Fruit fly (Drosophila melanogaster) whole organism, adult: Measurements from ENCODE around the gene ohgt.

Experiments used
- CG11617 ChIP-seq: fragments of 200-800 bp; sonication (Bioruptor generic); optimal IDR thresholded peaks from 2 replicates; lab custom pipeline; 2017; ENCODE audit warnings: mild to moderate bottlenecking, missing biosample characterization, missing genetic modification reagents, missing genetic modification characterization
- CG12768 ChIP-seq: fragments of 200-800 bp; sonication (Bioruptor generic); optimal IDR thresholded peaks from 2 replicates; lab custom pipeline; 2017; ENCODE audit warnings: missing biosample characterization, missing genetic modification characterization, mild to moderate bottlenecking, moderate library complexity, missing genetic modification reagents
- CG14711 ChIP-seq: fragments of 200-800 bp; sonication (Bioruptor generic); optimal IDR thresholded peaks from 2 replicates; lab custom pipeline; 2018; ENCODE audit warnings: missing biosample characterization, mild to moderate bottlenecking, missing genetic modification characterization, moderate library complexity
- CG1620 ChIP-seq: fragments of 200-800 bp; sonication (Bioruptor generic); optimal IDR thresholded peaks from 2 replicates; lab custom pipeline; 2016; ENCODE audit warnings: missing biosample characterization, missing genetic modification characterization
- CG33017 ChIP-seq: fragments of 200-800 bp; sonication (Bioruptor generic); optimal IDR thresholded peaks from 2 replicates; lab custom pipeline; 2018; ENCODE audit warnings: missing biosample characterization, mild to moderate bottlenecking, missing genetic modification characterization, moderate library complexity
- CG5204 ChIP-seq: fragments of 200-800 bp; sonication (Bioruptor generic); optimal IDR thresholded peaks from 2 replicates; lab custom pipeline; 2016; ENCODE audit warnings: missing biosample characterization, missing genetic modification characterization
- CG7045 ChIP-seq: fragments of 200-800 bp; sonication (Bioruptor generic); optimal IDR thresholded peaks from 2 replicates; lab custom pipeline; 2017; ENCODE audit warnings: missing biosample characterization, mild to moderate bottlenecking, missing genetic modification characterization
- CG7101 ChIP-seq: fragments of 200-800 bp; sonication (Bioruptor generic); optimal IDR thresholded peaks from 2 replicates; lab custom pipeline; 2018; ENCODE audit warnings: missing biosample characterization, mild to moderate bottlenecking, missing genetic modification characterization, moderate library complexity
- Clk ChIP-seq: fragments of 200-800 bp; sonication (Bioruptor generic); optimal IDR thresholded peaks from 2 replicates; lab custom pipeline; 2017; ENCODE audit warnings: missing biosample characterization, missing genetic modification characterization
- Crg-1 ChIP-seq: fragments of 200-800 bp; sonication (Bioruptor generic); optimal IDR thresholded peaks from 2 replicates; lab custom pipeline; 2016; ENCODE audit warnings: missing biosample characterization, missing genetic modification characterization
- Hr96 ChIP-seq: fragments of 200-800 bp; sonication (Bioruptor generic); optimal IDR thresholded peaks from 2 replicates; lab custom pipeline; 2016; ENCODE audit warnings: missing biosample characterization, missing genetic modification characterization
- Mnt ChIP-seq: fragments of 200-800 bp; sonication (Bioruptor generic); optimal IDR thresholded peaks from 2 replicates; lab custom pipeline; 2016; ENCODE audit warnings: missing biosample characterization, mild to moderate bottlenecking, missing genetic modification characterization
- bab1 ChIP-seq: fragments of 200-800 bp; sonication (Bioruptor generic); optimal IDR thresholded peaks from 3 replicates; lab custom pipeline; 2019; ENCODE audit warnings: missing biosample characterization, mild to moderate bottlenecking, missing genetic modification characterization, moderate library complexity
- cic ChIP-seq: fragments of 200-800 bp; sonication (Bioruptor generic); optimal IDR thresholded peaks from 2 replicates; lab custom pipeline; 2017; ENCODE audit warnings: missing biosample characterization, mild to moderate bottlenecking, missing genetic modification characterization, moderate library complexity
- cnc ChIP-seq, 2 experiments: fragments of >200 bp; optimal IDR thresholded peaks; 2 replicates each; lab custom pipeline; 2017
- kay ChIP-seq: fragments of 200-800 bp; sonication (Bioruptor generic); peaks from one replicate; lab custom pipeline; 2016; ENCODE audit warnings: missing biosample characterization, missing genetic modification characterization, borderline replicate concordance
- ovo ChIP-seq: fragments of 200-800 bp; sonication (Bioruptor generic); optimal IDR thresholded peaks from 2 replicates; lab custom pipeline; 2016; ENCODE audit warnings: missing biosample characterization, missing genetic modification characterization
- pad ChIP-seq: fragments of 200-800 bp; sonication (Bioruptor generic); optimal IDR thresholded peaks from 3 replicates; lab custom pipeline; 2017; ENCODE audit warnings: missing biosample characterization, missing genetic modification characterization, mild to moderate bottlenecking, moderate library complexity, missing genetic modification reagents
- tj ChIP-seq: fragments of 200-800 bp; sonication (Bioruptor generic); optimal IDR thresholded peaks from 3 replicates; lab custom pipeline; 2017; ENCODE audit warnings: missing biosample characterization, mild to moderate bottlenecking, missing genetic modification characterization, moderate library complexity
- toe ChIP-seq: fragments of 200-800 bp; sonication (Bioruptor generic); optimal IDR thresholded peaks from 2 replicates; lab custom pipeline; 2016; ENCODE audit warnings: missing biosample characterization, missing genetic modification characterization

Gene ohgt

dm6 chr3R:10032951-10033720 lies 15.9 kb upstream of the ohgt start:
- TF ChIP-seq Mnt (GFP tag; lab: Kevin White, UChicago) (no peak), cnc (optimal IDR thresholded peaks at IDR 0.05; lab: Kevin White, UChicago) (no peak), Hr96 (GFP tag; lab: Kevin White, UChicago) (no peak), Clk (GFP tag; lab: Kevin White, UChicago) (no peak), CG1620 (GFP tag; lab: Kevin White, UChicago) (no peak), CG7101 (tag; lab: Kevin White, UChicago) (no peak), toe (GFP tag; lab: Kevin White, UChicago) (no peak), bab1 (GFP tag; lab: Kevin White, UChicago) (no peak), Crg-1 (no peak), pad (GFP tag; lab: Kevin White, UChicago) (no peak), CG12768 (GFP tag; lab: Kevin White, UChicago) (no peak), cic (GFP tag; lab: Kevin White, UChicago) (no peak), CG11617 (GFP tag; lab: Kevin White, UChicago) (no peak), CG33017 (no peak), kay (GFP tag; lab: Kevin White, UChicago) (no peak), CG5204 (GFP tag; lab: Kevin White, UChicago) (no peak), ovo (GFP tag; lab: Kevin White, UChicago) (no peak), tj (GFP tag; lab: Kevin White, UChicago) (no peak)

- TF ChIP-seq CG11617 (GFP tag; lab: Kevin White, UChicago) (no peak), Clk (GFP tag; lab: Kevin White, UChicago) (no peak), CG7045 (GFP tag; lab: Kevin White, UChicago) (no peak), cnc (optimal IDR thresholded peaks at IDR 0.05; lab: Kevin White, UChicago) (no peak), Hr96 (GFP tag; lab: Kevin White, UChicago) (no peak), Crg-1 (no peak), CG5204 (GFP tag; lab: Kevin White, UChicago) (no peak), CG33017 (no peak), CG7101 (tag; lab: Kevin White, UChicago) (no peak), kay (GFP tag; lab: Kevin White, UChicago) (no peak), toe (GFP tag; lab: Kevin White, UChicago) (no peak), bab1 (GFP tag; lab: Kevin White, UChicago) (no peak), CG14711 (tag; lab: Kevin White, UChicago) (no peak)
Measured at dm6 chr3R:10034995-10035446, 14.0 kb upstream of the ohgt start.

- TF ChIP-seq tj (GFP tag; lab: Kevin White, UChicago) (peak; percentile 18), CG33017 (no peak), cic (GFP tag; lab: Kevin White, UChicago) (peak; percentile 78), Mnt (GFP tag; lab: Kevin White, UChicago) (peak; percentile 54)
Measured at dm6 chr3R:10035765-10036164, 13.2 kb upstream of the ohgt start.

dm6 chr3R:10039188-10039587 lies 9.8 kb upstream of the ohgt start:
- no peak for TF ChIP-seq Mnt (GFP tag; lab: Kevin White, UChicago)
- no peak for TF ChIP-seq bab1 (GFP tag; lab: Kevin White, UChicago)
- no peak for TF ChIP-seq CG12768 (GFP tag; lab: Kevin White, UChicago)
- TF ChIP-seq Clk (GFP tag; lab: Kevin White, UChicago) = no peak
- TF ChIP-seq ovo (GFP tag; lab: Kevin White, UChicago) = no peak
- no peak for TF ChIP-seq CG5204 (GFP tag; lab: Kevin White, UChicago)
- no peak for TF ChIP-seq kay (GFP tag; lab: Kevin White, UChicago)
- no peak for TF ChIP-seq CG14711 (tag; lab: Kevin White, UChicago)
- no peak for TF ChIP-seq CG11617 (GFP tag; lab: Kevin White, UChicago)
- TF ChIP-seq tj (GFP tag; lab: Kevin White, UChicago) = no peak
- no peak for TF ChIP-seq CG33017
- TF ChIP-seq Crg-1 = no peak
- no peak for TF ChIP-seq CG7045 (GFP tag; lab: Kevin White, UChicago)
- TF ChIP-seq toe (GFP tag; lab: Kevin White, UChicago) = no peak
- TF ChIP-seq Hr96 (GFP tag; lab: Kevin White, UChicago) = no peak
- no peak for TF ChIP-seq CG7101 (tag; lab: Kevin White, UChicago)
- no peak for TF ChIP-seq cic (GFP tag; lab: Kevin White, UChicago)
- no peak for TF ChIP-seq cnc (optimal IDR thresholded peaks at IDR 0.05; lab: Kevin White, UChicago)
- TF ChIP-seq CG1620 (GFP tag; lab: Kevin White, UChicago) = no peak

- peak; percentile 32 for TF ChIP-seq tj (GFP tag; lab: Kevin White, UChicago)
- no peak for TF ChIP-seq toe (GFP tag; lab: Kevin White, UChicago)
Measured at dm6 chr3R:10040505-10040904, 8.5 kb upstream of the ohgt start.

- TF ChIP-seq CG33017 (no peak), cnc (optimal IDR thresholded peaks at IDR 0.05; lab: Kevin White, UChicago) (no peak), CG7045 (GFP tag; lab: Kevin White, UChicago) (no peak), pad (GFP tag; lab: Kevin White, UChicago) (no peak), tj (GFP tag; lab: Kevin White, UChicago) (no peak), toe (GFP tag; lab: Kevin White, UChicago) (no peak), CG5204 (GFP tag; lab: Kevin White, UChicago) (no peak), ovo (GFP tag; lab: Kevin White, UChicago) (no peak), CG14711 (tag; lab: Kevin White, UChicago) (no peak), Crg-1 (no peak), CG7101 (tag; lab: Kevin White, UChicago) (no peak), Hr96 (GFP tag; lab: Kevin White, UChicago) (no peak), kay (GFP tag; lab: Kevin White, UChicago) (no peak), Clk (GFP tag; lab: Kevin White, UChicago) (no peak), cic (GFP tag; lab: Kevin White, UChicago) (no peak), CG1620 (GFP tag; lab: Kevin White, UChicago) (no peak), bab1 (GFP tag; lab: Kevin White, UChicago) (no peak)
Measured at dm6 chr3R:10042024-10042663, 6.9 kb upstream of the ohgt start.
